Fruit fly (Drosophila melanogaster) Kc167 (cell line): ENCODE measurements around the gene Mur18B.

Experiments
- Sin3A ChIP-seq: fragments of >200 bp; optimal IDR thresholded peaks from 2 replicates; lab custom pipeline; 2018; ENCODE audit warnings: missing external identifiers
- h ChIP-seq: fragments of >200 bp; optimal IDR thresholded peaks from 3 replicates; lab custom pipeline; 2018; ENCODE audit warnings: missing external identifiers
- psq ChIP-seq: fragments of >200 bp; optimal IDR thresholded peaks from 2 replicates; lab custom pipeline; 2017; ENCODE audit warnings: missing external identifiers

dm6 chrX:19220415-19220814, 7.4 kb downstream of the Mur18B start, which contains the start of gene CG7884:
- TF ChIP-seq psq (lab: Kevin White, UChicago) (no peak), h (lab: Kevin White, UChicago) (no peak), Sin3A (no peak)
